Fruit fly (Drosophila melanogaster) whole organism, wandering third instar larva: ENCODE results near the gene BuGZ.

ENCODE experiments used
- Abd-B ChIP-seq: fragments of >200 bp; optimal IDR thresholded peaks from 2 replicates; lab custom pipeline; 2017; ENCODE audit warnings: missing biosample characterization, missing genetic modification characterization
- CG32264 ChIP-seq: fragments of 200-800 bp; sonication (Bioruptor generic); optimal IDR thresholded peaks from 2 replicates; lab custom pipeline; 2016; ENCODE audit warnings: missing biosample characterization, missing genetic modification characterization
- CG9705 ChIP-seq: fragments of 200-800 bp; sonication (Bioruptor generic); optimal IDR thresholded peaks from 2 replicates; lab custom pipeline; 2018; ENCODE audit warnings: missing biosample characterization, mild to moderate bottlenecking, missing genetic modification characterization
- CrebA ChIP-seq: fragments of 200-800 bp; sonication (Bioruptor generic); optimal IDR thresholded peaks from 2 replicates; lab custom pipeline; 2016; ENCODE audit warnings: missing biosample characterization, mild to moderate bottlenecking, missing genetic modification characterization, borderline replicate concordance
- Dfd ChIP-seq: fragments of >200 bp; optimal IDR thresholded peaks from 2 replicates; lab custom pipeline; 2017; ENCODE audit warnings: missing biosample characterization, missing genetic modification characterization
- Dif ChIP-seq: fragments of 200-275, 200-300 bp; sonication (Bioruptor generic); optimal IDR thresholded peaks from 2 replicates; lab custom pipeline; 2018; ENCODE audit warnings: missing biosample characterization, missing genetic modification characterization; ENCODE audit not compliant: partially characterized antibody
- GATAd ChIP-seq: sonication (Bioruptor generic); optimal IDR thresholded peaks from 2 replicates; lab custom pipeline; 2016; ENCODE audit warnings: missing biosample characterization, missing genetic modification characterization
- HLH106 ChIP-seq: fragments of 200-800 bp; optimal IDR thresholded peaks from 3 replicates; lab custom pipeline; 2019; ENCODE audit warnings: missing biosample characterization, mild to moderate bottlenecking, missing genetic modification characterization, moderate library complexity
- Hnf4 ChIP-seq: fragments of 200-800 bp; sonication (Bioruptor generic); optimal IDR thresholded peaks from 2 replicates; lab custom pipeline; 2016; ENCODE audit warnings: missing biosample characterization, mild to moderate bottlenecking, missing genetic modification characterization
- Hr78 ChIP-seq: fragments of >200 bp; optimal IDR thresholded peaks from 2 replicates; lab custom pipeline; 2017; ENCODE audit warnings: missing biosample characterization, missing genetic modification characterization
- Hr83 ChIP-seq: fragments of 200-300 bp; sonication (Bioruptor generic); optimal IDR thresholded peaks from 2 replicates; lab custom pipeline; 2016; ENCODE audit warnings: missing biosample characterization, mild to moderate bottlenecking, missing genetic modification characterization, moderate library complexity; ENCODE audit not compliant: poor library complexity, severe bottlenecking
- Jra ChIP-seq: sonication (Bioruptor generic); optimal IDR thresholded peaks from 2 replicates; lab custom pipeline; 2016; ENCODE audit warnings: missing biosample characterization, missing genetic modification characterization
- Mio ChIP-seq: sonication (Bioruptor generic); optimal IDR thresholded peaks from 2 replicates; lab custom pipeline; 2016; ENCODE audit warnings: missing biosample characterization, missing genetic modification characterization
- Myc ChIP-seq: fragments of >200 bp; optimal IDR thresholded peaks from 2 replicates; lab custom pipeline; 2017
- N ChIP-seq: fragments of >200 bp; optimal IDR thresholded peaks from 2 replicates; lab custom pipeline; 2018; ENCODE audit warnings: missing biosample characterization, missing external identifiers, missing genetic modification characterization
- OdsH ChIP-seq: fragments of 200-800 bp; sonication (Bioruptor generic); optimal IDR thresholded peaks from 2 replicates; lab custom pipeline; 2016; ENCODE audit warnings: missing biosample characterization, mild to moderate bottlenecking, missing genetic modification characterization
- Rel ChIP-seq, 2 experiments: fragments of 200-800 bp; sonication (Bioruptor generic) in 1 of 2; optimal IDR thresholded peaks; 2 replicates in 1 of 2; 3 replicates in 1 of 2; lab custom pipeline; 2016 to 2019; ENCODE audit warnings: mild to moderate bottlenecking in 2 of 2, missing biosample characterization in 2 of 2, missing genetic modification characterization in 2 of 2, moderate library complexity in 1 of 2
- Sp1 ChIP-seq: fragments of 200-800 bp; sonication (Bioruptor generic); optimal IDR thresholded peaks from 3 replicates; lab custom pipeline; 2019; ENCODE audit warnings: missing biosample characterization, mild to moderate bottlenecking, missing genetic modification characterization, moderate library complexity
- Vsx2 ChIP-seq: fragments of 200-300, 225-300 bp; sonication (Bioruptor generic); optimal IDR thresholded peaks from 2 replicates; lab custom pipeline; 2018; ENCODE audit warnings: missing biosample characterization, missing genetic modification characterization; ENCODE audit not compliant: partially characterized antibody
- br ChIP-seq: fragments of 200-800 bp; sonication (Bioruptor generic); optimal IDR thresholded peaks from 2 replicates; lab custom pipeline; 2016; ENCODE audit warnings: missing biosample characterization, missing genetic modification characterization
- brk ChIP-seq: fragments of 200-800 bp; sonication (Bioruptor generic); optimal IDR thresholded peaks from 2 replicates; lab custom pipeline; 2016; ENCODE audit warnings: missing biosample characterization, mild to moderate bottlenecking, missing genetic modification characterization
- dl ChIP-seq, 2 experiments: fragments of 175-275, 200-275 bp in 1 of 2; fragments of 200-275 bp in 1 of 2; sonication (Bioruptor generic); optimal IDR thresholded peaks; lab custom pipeline; 2018; ENCODE audit warnings: mild to moderate bottlenecking in 2 of 2, missing biosample characterization in 2 of 2, missing genetic modification characterization in 2 of 2, moderate library complexity in 2 of 2; ENCODE audit not compliant: partially characterized antibody in 2 of 2, insufficient read depth in 1 of 2
- dmrt93B ChIP-seq: fragments of 200-800 bp; sonication (Bioruptor generic); optimal IDR thresholded peaks from 2 replicates; lab custom pipeline; 2018; ENCODE audit warnings: missing biosample characterization, mild to moderate bottlenecking, missing genetic modification characterization
- dsf ChIP-seq: sonication (Bioruptor generic); optimal IDR thresholded peaks from 2 replicates; lab custom pipeline; 2016; ENCODE audit warnings: missing biosample characterization, missing genetic modification characterization, borderline replicate concordance
- ey ChIP-seq: fragments of 200-800 bp; sonication (Bioruptor generic); optimal IDR thresholded peaks from 2 replicates; lab custom pipeline; 2016; ENCODE audit warnings: missing biosample characterization, missing genetic modification characterization
- foxo ChIP-seq, 2 experiments: fragments of 200-800 bp; sonication (Bioruptor generic); optimal IDR thresholded peaks; 2 replicates in 1 of 2; 3 replicates in 1 of 2; lab custom pipeline; 2016 to 2017; ENCODE audit warnings: missing biosample characterization in 2 of 2, missing genetic modification characterization in 2 of 2
- fru ChIP-seq: fragments of 200-800 bp; sonication (Bioruptor generic); optimal IDR thresholded peaks from 3 replicates; lab custom pipeline; 2016; ENCODE audit warnings: missing biosample characterization, mild to moderate bottlenecking, missing genetic modification characterization
- h ChIP-seq: fragments of 200-800 bp; sonication (Bioruptor generic); optimal IDR thresholded peaks from 3 replicates; lab custom pipeline; 2016; ENCODE audit warnings: missing biosample characterization, mild to moderate bottlenecking, missing genetic modification characterization
- jim ChIP-seq: fragments of 175-275, 200-325 bp; sonication (Bioruptor generic); optimal IDR thresholded peaks from 2 replicates; lab custom pipeline; 2016; ENCODE audit warnings: missing biosample characterization, mild to moderate bottlenecking, missing genetic modification characterization
- lola ChIP-seq: fragments of >200 bp; optimal IDR thresholded peaks from 2 replicates; lab custom pipeline; 2017; ENCODE audit warnings: missing biosample characterization, missing genetic modification characterization
- pan ChIP-seq: fragments of >200 bp; optimal IDR thresholded peaks from 2 replicates; lab custom pipeline; 2017
- psq ChIP-seq: fragments of 200-800 bp; sonication (Bioruptor generic); optimal IDR thresholded peaks from 3 replicates; lab custom pipeline; 2017; ENCODE audit warnings: missing biosample characterization, mild to moderate bottlenecking, missing genetic modification characterization, moderate library complexity
- rgr ChIP-seq: fragments of 200-800 bp; sonication (Bioruptor generic); optimal IDR thresholded peaks from 3 replicates; lab custom pipeline; 2016; ENCODE audit warnings: missing biosample characterization, mild to moderate bottlenecking, missing genetic modification characterization
- sage ChIP-seq: fragments of 200-800 bp; sonication (Bioruptor generic); optimal IDR thresholded peaks from 2 replicates; lab custom pipeline; 2016; ENCODE audit warnings: missing biosample characterization, mild to moderate bottlenecking, missing genetic modification characterization
- sv ChIP-seq: fragments of 200-800 bp; sonication (Bioruptor generic); optimal IDR thresholded peaks from 3 replicates; lab custom pipeline; 2016; ENCODE audit warnings: missing biosample characterization, missing genetic modification characterization
- tai ChIP-seq: sonication (Bioruptor generic); optimal IDR thresholded peaks from 2 replicates; lab custom pipeline; 2016; ENCODE audit warnings: missing biosample characterization, missing genetic modification characterization
- usp ChIP-seq: fragments of >200 bp; optimal IDR thresholded peaks from 2 replicates; lab custom pipeline; 2017; ENCODE audit warnings: missing biosample characterization, missing genetic modification characterization
- woc ChIP-seq: sonication (Bioruptor generic); optimal IDR thresholded peaks from 2 replicates; lab custom pipeline; 2016; ENCODE audit warnings: missing biosample characterization, mild to moderate bottlenecking, missing genetic modification characterization

The BuGZ gene

dm6 chr2L:16715133-16715833 lies 27.9 kb upstream of the BuGZ start:
- TF ChIP-seq sv (GFP tag; lab: Kevin White, UChicago), result no peak
- TF ChIP-seq Mio (GFP tag; lab: Kevin White, UChicago), result no peak
- TF ChIP-seq br (GFP tag; lab: Kevin White, UChicago), result no peak
- no peak for TF ChIP-seq Myc (lab: Kevin White, UChicago)
- no peak for TF ChIP-seq lola
- TF ChIP-seq GATAd (GFP tag; lab: Kevin White, UChicago), result no peak
- TF ChIP-seq CG32264 (GFP tag; lab: Kevin White, UChicago), result no peak
- TF ChIP-seq usp, result no peak

- TF ChIP-seq rgr (GFP tag; lab: Kevin White, UChicago) (peak; percentile 94), lola (no peak), Hnf4 (GFP tag; lab: Kevin White, UChicago) (peak; percentile 93), usp (no peak), psq (GFP tag; lab: Kevin White, UChicago) (peak; percentile 91), CG32264 (GFP tag; lab: Kevin White, UChicago) (peak; percentile 81), Jra (GFP tag; lab: Kevin White, UChicago) (peak; percentile 89), foxo (GFP tag; optimal IDR thresholded peaks at IDR 0.05; lab: Kevin White, UChicago) (peak; percentile 11 to 95), woc (peak; percentile 92), Rel (GFP tag; optimal IDR thresholded peaks at IDR 0.05; lab: Kevin White, UChicago) (peak; percentile 85), Rel (tag; optimal IDR thresholded peaks at IDR 0.05; lab: Kevin White, UChicago) (peak; percentile 64), ey (peak; percentile 95), CG9705 (peak; percentile 78), h (GFP tag; lab: Kevin White, UChicago) (peak; percentile 97), pan (no peak), jim (GFP tag; lab: Kevin White, UChicago) (no peak), Dif (GFP tag; lab: Kevin White, UChicago) (peak; percentile 93), Myc (lab: Kevin White, UChicago) (no peak), Dfd (GFP tag; lab: Kevin White, UChicago) (no peak), Sp1 (GFP tag; lab: Kevin White, UChicago) (peak; percentile 94), HLH106 (tag; lab: Kevin White, UChicago) (peak; percentile 95), dmrt93B (GFP tag; lab: Kevin White, UChicago) (peak; percentile 88), br (GFP tag; lab: Kevin White, UChicago) (peak; percentile 95), dsf (GFP tag; lab: Kevin White, UChicago) (peak; percentile 71), CrebA (GFP tag; lab: Kevin White, UChicago) (peak; percentile 75), sage (GFP tag; lab: Kevin White, UChicago) (peak; percentile 95), brk (GFP tag; lab: Kevin White, UChicago) (peak; percentile 92), dl (GFP tag; optimal IDR thresholded peaks at IDR 0.05; lab: Kevin White, UChicago; ENCODE audit: insufficient read depth in 1 of 2, partially characterized antibody in 2 of 2) (peak; percentile 52 to 85), N (GFP tag; lab: Kevin White, UChicago) (no peak), Hr83 (GFP tag; lab: Kevin White, UChicago) (peak; percentile 11), GATAd (GFP tag; lab: Kevin White, UChicago) (peak; percentile 24), OdsH (GFP tag; lab: Kevin White, UChicago) (peak; percentile 95), fru (peak; percentile 96), Abd-B (GFP tag; lab: Kevin White, UChicago) (no peak), Mio (GFP tag; lab: Kevin White, UChicago) (no peak), tai (GFP tag; lab: Kevin White, UChicago) (peak; percentile 87), Vsx2 (GFP tag; lab: Kevin White, UChicago) (no peak), Hr78 (GFP tag; lab: Kevin White, UChicago) (no peak), sv (GFP tag; lab: Kevin White, UChicago) (peak; percentile 96)
These were observed 27.1 kb upstream of the BuGZ start, which contains the start of the genes Cyt-c-d and CG31808 for dm6 chr2L:16715841-16716701. Cyt-c-d (plus strand) TSS chr2L:16715891. CG31808 (minus strand) TSS chr2L:16716195.
